Worm (Caenorhabditis elegans) whole organism, young adult: ENCODE data around the gene fipr-21.

Experiments
- B0035.1 ChIP-seq: sonication (generic microtip); optimal IDR thresholded peaks from 2 replicates; lab custom pipeline; 2016; ENCODE audit warnings: missing genetic modification characterization, mild to moderate bottlenecking, missing compliant biosample characterization, missing genotype, missing genetic modification reagents
- B0261.1 ChIP-seq: sonication (generic microtip); optimal IDR thresholded peaks from 2 replicates; lab custom pipeline; 2016; ENCODE audit warnings: mild to moderate bottlenecking, missing genetic modification characterization, moderate library complexity, missing compliant biosample characterization
- B0336.3 ChIP-seq: fragments of 200-800 bp; sonication (Bioruptor generic); IDR thresholded peaks from 2 replicates; pipeline ENCODE4 v1.3.6; 2022; ENCODE audit warnings: missing genetic modification characterization, missing compliant biosample characterization
- C17E4.6 ChIP-seq: fragments of 200-800 bp; sonication (Bioruptor generic); IDR thresholded peaks from 2 replicates; pipeline ENCODE4 v1.3.6; 2022; ENCODE audit warnings: missing genetic modification reagents, missing genetic modification characterization, missing compliant biosample characterization
- D2030.7 ChIP-seq: fragments of 200-800 bp; sonication (Bioruptor generic); IDR thresholded peaks from 2 replicates; pipeline ENCODE4 v1.3.6; 2022; ENCODE audit warnings: missing genetic modification reagents, missing genetic modification characterization, missing compliant biosample characterization
- F10E7.11 ChIP-seq: sonication (generic microtip); optimal IDR thresholded peaks from 2 replicates; lab custom pipeline; 2017; ENCODE audit warnings: mild to moderate bottlenecking, missing genetic modification characterization, moderate library complexity, missing compliant biosample characterization
- F52B5.7 ChIP-seq: sonication (generic microtip); optimal IDR thresholded peaks from 2 replicates; lab custom pipeline; 2016; ENCODE audit warnings: mild to moderate bottlenecking, missing genetic modification characterization, missing compliant biosample characterization
- K12H6.12 ChIP-seq: fragments of 200-800 bp; sonication (Bioruptor generic); optimal IDR thresholded peaks from 2 replicates; lab custom pipeline; 2018; ENCODE audit warnings: mild to moderate bottlenecking, missing genetic modification characterization, missing compliant biosample characterization
- Y53F4B.3 ChIP-seq: fragments of 200-800 bp; sonication (Bioruptor generic); IDR thresholded peaks from 2 replicates; pipeline ENCODE4 v1.3.6; 2022; ENCODE audit warnings: missing genetic modification reagents, missing genetic modification characterization, missing compliant biosample characterization
- atf-7 ChIP-seq: sonication (generic microtip); optimal IDR thresholded peaks from 2 replicates; lab custom pipeline; 2017; ENCODE audit warnings: mild to moderate bottlenecking, missing genetic modification characterization, missing compliant biosample characterization
- attf-6 ChIP-seq: fragments of 200-800 bp; sonication (Bioruptor generic); IDR thresholded peaks from 2 replicates; pipeline ENCODE4 v1.3.6; 2022; ENCODE audit warnings: missing genetic modification reagents, missing genetic modification characterization, missing compliant biosample characterization
- bed-1 ChIP-seq: fragments of 200-800 bp; sonication (Bioruptor generic); IDR thresholded peaks from 2 replicates; pipeline ENCODE4 v1.3.6; 2022; ENCODE audit warnings: missing genetic modification reagents, missing genetic modification characterization, missing compliant biosample characterization
- bed-2 ChIP-seq: fragments of 200-800 bp; sonication (Bioruptor generic); IDR thresholded peaks from 2 replicates; pipeline ENCODE4 v1.3.6; 2022; ENCODE audit warnings: missing genetic modification reagents, missing genetic modification characterization, missing compliant biosample characterization
- ccch-3 ChIP-seq: fragments of 200-800 bp; sonication (Bioruptor generic); optimal IDR thresholded peaks from 2 replicates; lab custom pipeline; 2018; ENCODE audit warnings: mild to moderate bottlenecking, missing genetic modification characterization, missing compliant biosample characterization
- chd-7 ChIP-seq: sonication (generic microtip); optimal IDR thresholded peaks from 2 replicates; lab custom pipeline; 2016; ENCODE audit warnings: mild to moderate bottlenecking, missing genetic modification characterization, moderate library complexity, missing compliant biosample characterization
- efl-1 ChIP-seq: fragments of 150-350 bp; optimal IDR thresholded peaks from 2 replicates; lab custom pipeline; 2014; ENCODE audit warnings: missing biosample characterization, missing genetic modification reagents, missing genetic modification characterization
- ekl-4 ChIP-seq: fragments of 200-800 bp; sonication (Bioruptor generic); IDR thresholded peaks from 2 replicates; pipeline ENCODE4 v1.3.6; 2022; ENCODE audit warnings: missing genetic modification reagents, missing genetic modification characterization, missing compliant biosample characterization
- ets-4 ChIP-seq: fragments of 200-800 bp; sonication (Bioruptor generic); optimal IDR thresholded peaks from 2 replicates; lab custom pipeline; 2018; ENCODE audit warnings: mild to moderate bottlenecking, missing genetic modification characterization, missing compliant biosample characterization
- gei-17 ChIP-seq: fragments of 200-800 bp; sonication (Bioruptor generic); optimal IDR thresholded peaks from 2 replicates; lab custom pipeline; 2018; ENCODE audit warnings: mild to moderate bottlenecking, missing genetic modification characterization, missing compliant biosample characterization
- hlh-26 ChIP-seq: fragments of 200-800 bp; sonication (Bioruptor generic); conservative IDR thresholded peaks from 2 replicates; pipeline ENCODE4 v1.3.6; 2022; ENCODE audit warnings: missing genetic modification reagents, missing genetic modification characterization, missing compliant biosample characterization
- hmg-20 ChIP-seq: fragments of 200-800 bp; sonication (Bioruptor generic); IDR thresholded peaks from 2 replicates; pipeline ENCODE4 v1.3.6; 2022; ENCODE audit warnings: missing genetic modification reagents, missing genetic modification characterization, missing compliant biosample characterization
- hrde-1 ChIP-seq: sonication (generic microtip); optimal IDR thresholded peaks from 2 replicates; lab custom pipeline; 2016; ENCODE audit warnings: missing genetic modification characterization, mild to moderate bottlenecking, missing compliant biosample characterization, moderate library complexity, missing genotype, missing genetic modification reagents, borderline replicate concordance
- lin-40 ChIP-seq: sonication (generic microtip); optimal IDR thresholded peaks from 2 replicates; lab custom pipeline; 2016; ENCODE audit warnings: missing genetic modification characterization, mild to moderate bottlenecking, missing compliant biosample characterization, missing genotype, missing genetic modification reagents
- lin-54 ChIP-seq: fragments of 200-800 bp; sonication (Bioruptor generic); optimal IDR thresholded peaks from 2 replicates; lab custom pipeline; 2018; ENCODE audit warnings: mild to moderate bottlenecking, missing genetic modification characterization, missing compliant biosample characterization
- madf-3 ChIP-seq: fragments of 200-800 bp; sonication (Bioruptor generic); IDR thresholded peaks from 2 replicates; pipeline ENCODE4 v1.3.6; 2022; ENCODE audit warnings: missing genetic modification reagents, missing genetic modification characterization, missing compliant biosample characterization
- madf-8 ChIP-seq: fragments of 200-800 bp; sonication (Bioruptor generic); conservative IDR thresholded peaks from 2 replicates; pipeline ENCODE4 v1.3.6; 2022; ENCODE audit warnings: missing genetic modification reagents, missing genetic modification characterization, missing compliant biosample characterization
- mcd-1 ChIP-seq: fragments of 200-800 bp; sonication (Bioruptor generic); IDR thresholded peaks from 2 replicates; pipeline ENCODE4 v1.3.6; 2022; ENCODE audit warnings: missing genetic modification reagents, missing genetic modification characterization, missing compliant biosample characterization
- nfya-1 ChIP-seq: sonication (generic microtip); optimal IDR thresholded peaks from 2 replicates; lab custom pipeline; 2017; ENCODE audit warnings: antibody characterized with exemption, missing compliant biosample characterization, missing genetic modification characterization, borderline replicate concordance; ENCODE audit not compliant: insufficient read depth
- nfya-2 ChIP-seq: fragments of 200-800 bp; sonication (Bioruptor generic); IDR thresholded peaks from 2 replicates; pipeline ENCODE4 v1.3.6; 2022; ENCODE audit warnings: missing genetic modification reagents, missing genetic modification characterization, missing compliant biosample characterization
- nfyb-1 ChIP-seq: fragments of 200-800 bp; sonication (Bioruptor generic); IDR thresholded peaks from 2 replicates; pipeline ENCODE4 v1.3.6; 2022; ENCODE audit warnings: missing genetic modification reagents, missing genetic modification characterization, missing compliant biosample characterization
- nhr-80 ChIP-seq: sonication (generic microtip); optimal IDR thresholded peaks from 2 replicates; lab custom pipeline; 2016; ENCODE audit warnings: missing genetic modification characterization, missing compliant biosample characterization
- nhr-90 ChIP-seq: sonication (generic microtip); optimal IDR thresholded peaks from 2 replicates; lab custom pipeline; 2016; ENCODE audit warnings: missing genotype, mild to moderate bottlenecking, missing genetic modification characterization, missing compliant biosample characterization
- pha-4 ChIP-seq: fragments of 150-350 bp; sonication (generic microtip); optimal IDR thresholded peaks from 2 replicates; lab custom pipeline; 2014; ENCODE audit warnings: missing biosample characterization, missing genetic modification reagents, missing genetic modification characterization
- rec-8 ChIP-seq, 2 experiments: sonication (generic microtip); optimal IDR thresholded peaks; 2 replicates each; lab custom pipeline; 2016; ENCODE audit warnings: mild to moderate bottlenecking in 2 of 2, missing genetic modification characterization in 2 of 2, missing genetic modification reagents in 2 of 2, missing genotype in 2 of 2, missing biosample characterization in 1 of 2, missing compliant biosample characterization in 1 of 2, moderate library complexity in 1 of 2
- repo-1 ChIP-seq: sonication (generic microtip); optimal IDR thresholded peaks from 2 replicates; lab custom pipeline; 2017; ENCODE audit warnings: mild to moderate bottlenecking, missing genetic modification characterization, missing compliant biosample characterization
- rpc-1 ChIP-seq, 2 experiments: fragments of 150-350 bp in 1 of 2; sonication (generic microtip) in 1 of 2; optimal IDR thresholded peaks; 2 replicates each; lab custom pipeline; 2014 to 2018; ENCODE audit warnings: missing biosample characterization in 1 of 2, missing genetic modification characterization in 1 of 2, missing genetic modification reagents in 1 of 2, missing genotype in 1 of 2
- sdz-38 ChIP-seq: sonication (generic microtip); optimal IDR thresholded peaks from 2 replicates; lab custom pipeline; 2016; ENCODE audit warnings: missing genotype, missing genetic modification characterization, missing compliant biosample characterization
- snpc-4 ChIP-seq, 5 experiments: fragments of 150-350 bp in 1 of 5; sonication (generic microtip) in 4 of 5; optimal IDR thresholded peaks; 2 replicates each; lab custom pipeline; 2014 to 2018; ENCODE audit warnings: missing genetic modification characterization in 5 of 5, missing biosample characterization in 3 of 5, antibody characterized with exemption in 2 of 5, mild to moderate bottlenecking in 2 of 5, missing compliant biosample characterization in 2 of 5, missing genotype in 2 of 5, moderate library complexity in 2 of 5, missing genetic modification reagents in 1 of 5
- somi-1 ChIP-seq: fragments of 200-800 bp; sonication (Bioruptor generic); optimal IDR thresholded peaks from 2 replicates; lab custom pipeline; 2018; ENCODE audit warnings: mild to moderate bottlenecking, missing genetic modification characterization, missing compliant biosample characterization
- sptf-2 ChIP-seq: fragments of 200-800 bp; sonication (Bioruptor generic); optimal IDR thresholded peaks from 2 replicates; lab custom pipeline; 2018; ENCODE audit warnings: mild to moderate bottlenecking, missing genetic modification characterization, missing compliant biosample characterization
- xnd-1 ChIP-seq: sonication (generic microtip); optimal IDR thresholded peaks from 2 replicates; lab custom pipeline; 2016; ENCODE audit warnings: missing genotype, missing genetic modification reagents, missing genetic modification characterization, missing compliant biosample characterization
- zfh-2 ChIP-seq: fragments of 200-800 bp; sonication (Bioruptor generic); conservative IDR thresholded peaks from 2 replicates; pipeline ENCODE4 v1.3.6; 2022; ENCODE audit warnings: missing genetic modification reagents, missing genetic modification characterization, missing compliant biosample characterization
- ztf-26 ChIP-seq: sonication (generic microtip); optimal IDR thresholded peaks from 2 replicates; lab custom pipeline; 2017; ENCODE audit warnings: missing genetic modification characterization, missing compliant biosample characterization
- ztf-28 ChIP-seq: fragments of 200-800 bp; sonication (Bioruptor generic); IDR thresholded peaks from 2 replicates; pipeline ENCODE4 v1.3.6; 2022; ENCODE audit warnings: missing genetic modification reagents, missing genetic modification characterization, missing compliant biosample characterization

fipr-21 gene

ce11 chrX:10332035-10332614 is 27.8 kb downstream of the fipr-21 start (continued):
- no peak for TF ChIP-seq Y53F4B.3 (GFP tag; lab: Robert Waterston, UW)
- TF ChIP-seq D2030.7 (GFP tag; lab: Robert Waterston, UW), result no peak
- no peak for TF ChIP-seq C17E4.6
- TF ChIP-seq lin-54 (GFP tag; lab: Kevin White, UChicago), result no peak
- no peak for TF ChIP-seq F10E7.11 (tag; lab: Kevin White, UChicago)
- no peak for TF ChIP-seq rec-8 (tag; optimal IDR thresholded peaks at IDR 0.05; lab: Kevin White, UChicago)
- peak; percentile 81 for TF ChIP-seq nhr-80
- 0 out of 2 replicates have a peak, but pooled peaks have one; percentile 7 for TF ChIP-seq mcd-1 (GFP tag; lab: Robert Waterston, UW)
- no peak for TF ChIP-seq B0261.1 (tag; lab: Kevin White, UChicago)
- no peak for TF ChIP-seq chd-7 (tag; lab: Kevin White, UChicago)
- TF ChIP-seq snpc-4 (GFP tag; optimal IDR thresholded peaks at IDR 0.05; lab: Kevin White, UChicago), result no peak
- no peak for TF ChIP-seq snpc-4 (tag; optimal IDR thresholded peaks at IDR 0.05; lab: Kevin White, UChicago)
- no peak for TF ChIP-seq bed-1 (GFP tag; lab: Robert Waterston, UW)
- no peak for TF ChIP-seq efl-1 (GFP tag; lab: Kevin White, UChicago)
- TF ChIP-seq madf-8 (GFP tag; lab: Robert Waterston, UW), result no peak
- TF ChIP-seq nfyb-1, result no peak
- TF ChIP-seq nhr-90 (tag; lab: Kevin White, UChicago), result no peak
- peak; percentile 23 for TF ChIP-seq gei-17
- TF ChIP-seq hlh-26, result no peak
- TF ChIP-seq lin-40 (tag; lab: Kevin White, UChicago), result peak; percentile 55
- peak; percentile 22 for TF ChIP-seq K12H6.12 (tag; lab: Kevin White, UChicago)
- no peak for TF ChIP-seq sdz-38
- TF ChIP-seq B0336.3 (GFP tag; lab: Robert Waterston, UW), result peak; percentile 31; the same call in 1 of the 2 replicates
- TF ChIP-seq zfh-2, result peak; percentile 78
- no peak for TF ChIP-seq attf-6
- peak; percentile 48 for TF ChIP-seq atf-7 (tag; lab: Kevin White, UChicago)
- no peak for TF ChIP-seq hrde-1 (tag; lab: Kevin White, UChicago)
- TF ChIP-seq pha-4 (tag; lab: Kevin White, UChicago), result no peak
- no peak for TF ChIP-seq ccch-3
- peak; percentile 56 for TF ChIP-seq ztf-26 (tag; lab: Kevin White, UChicago)
- TF ChIP-seq xnd-1 (tag; lab: Kevin White, UChicago), result no peak

ce11 chrX:10333301-10333854 is 29.0 kb downstream of the fipr-21 start, which contains the start of gene R07E3.4:
Gene R07E3.4 (minus strand): TSS chrX:10333351.
- TF ChIP-seq ekl-4 (GFP tag; lab: Robert Waterston, UW) (no peak), nhr-80 (peak; percentile 34)
- TF ChIP-seq, all 124 proteins: peak for 1

ce11 chrX:10336138-10336537 is 31.8 kb downstream of the fipr-21 start, which contains the start of gene idpa-3:
Gene idpa-3 (plus strand): TSS chrX:10336438.
- TF ChIP-seq repo-1 (no peak), nfya-1 (tag; lab: Kevin White, UChicago) (no peak), B0035.1 (tag; lab: Kevin White, UChicago) (no peak), madf-3 (GFP tag; lab: Robert Waterston, UW) (no peak), sptf-2 (GFP tag; lab: Kevin White, UChicago) (no peak), nfya-2 (no peak), F52B5.7 (tag; lab: Kevin White, UChicago) (no peak), xnd-1 (tag; lab: Kevin White, UChicago) (no peak), bed-2 (no peak), hmg-20 (GFP tag; lab: Robert Waterston, UW) (no peak), rpc-1 (optimal IDR thresholded peaks at IDR 0.05; lab: Kevin White, UChicago) (no peak), rpc-1 (tag; optimal IDR thresholded peaks at IDR 0.05; lab: Kevin White, UChicago) (no peak), chd-7 (tag; lab: Kevin White, UChicago) (no peak), ztf-26 (tag; lab: Kevin White, UChicago) (no peak), ztf-28 (GFP tag; lab: Robert Waterston, UW) (no peak), ets-4 (GFP tag; lab: Kevin White, UChicago) (no peak), lin-54 (GFP tag; lab: Kevin White, UChicago) (no peak), somi-1 (GFP tag; lab: Kevin White, UChicago) (no peak)
